Worm (Caenorhabditis elegans): ENCODE measurements around the gene F53G2.12.

- TF ChIP-seq hlh-30 (tag; optimal IDR thresholded peaks at IDR 0.05; ENCODE audit: insufficient read depth) (no peak), ref-2 (tag; optimal IDR thresholded peaks at IDR 0.05) (no peak), pha-4 (tag; optimal IDR thresholded peaks at IDR 0.05) (no peak), ceh-30 (tag; optimal IDR thresholded peaks at IDR 0.05) (no peak), sdc-2 (tag; optimal IDR thresholded peaks at IDR 0.05) (no peak), ets-4 (tag; optimal IDR thresholded peaks at IDR 0.05) (no peak), fkh-10 (GFP tag; optimal IDR thresholded peaks at IDR 0.05) (no peak), hlh-15 (tag; optimal IDR thresholded peaks at IDR 0.05) (no peak)
These were observed 1.2 kb upstream of the F53G2.12 start, which contains the start of gene F53G2.3 for ce11 chrII:2480099-2480498.

Measured in whole organism, late embryonic.